Worm (Caenorhabditis elegans) whole organism, L2 larva: ENCODE measurements around the gene gpcp-2.

Source experiments
- ama-1 ChIP-seq: fragments of 150-350 bp; optimal IDR thresholded peaks from 2 replicates; lab custom pipeline; 2018; ENCODE audit warnings: inconsistent platforms
- ceh-82 ChIP-seq: fragments of 150-350 bp; optimal IDR thresholded peaks from 2 replicates; lab custom pipeline; 2014; ENCODE audit warnings: missing biosample characterization, missing genetic modification characterization
- dmd-4 ChIP-seq: sonication (generic microtip); optimal IDR thresholded peaks from 2 replicates; lab custom pipeline; 2017; ENCODE audit warnings: missing biosample characterization, missing genetic modification characterization
- fos-1 ChIP-seq: fragments of 150-350 bp; optimal IDR thresholded peaks from 2 replicates; lab custom pipeline; 2014; ENCODE audit warnings: missing biosample characterization, missing genetic modification characterization
- lin-11 ChIP-seq: fragments of 150-350 bp; sonication (generic microtip); optimal IDR thresholded peaks from 2 replicates; lab custom pipeline; 2014; ENCODE audit warnings: missing biosample characterization, missing genetic modification characterization, inconsistent platforms, mixed read lengths
- lin-39 ChIP-seq: fragments of 150-350 bp; optimal IDR thresholded peaks from 2 replicates; lab custom pipeline; 2014; ENCODE audit warnings: missing biosample characterization, missing genetic modification reagents, missing genetic modification characterization
- mab-5 ChIP-seq: fragments of 150-350 bp; optimal IDR thresholded peaks from 2 replicates; lab custom pipeline; 2014; ENCODE audit warnings: missing biosample characterization, missing genetic modification characterization
- mdl-1 ChIP-seq, 2 experiments: fragments of 150-350 bp in 1 of 2; sonication (generic microtip) in 1 of 2; optimal IDR thresholded peaks; 2 replicates each; lab custom pipeline; 2017; ENCODE audit warnings: missing biosample characterization in 2 of 2, missing genetic modification characterization in 2 of 2
- nhr-11 ChIP-seq: fragments of 150-350 bp; optimal IDR thresholded peaks from 2 replicates; lab custom pipeline; 2014; ENCODE audit warnings: missing biosample characterization, missing genetic modification characterization
- nhr-237 ChIP-seq: fragments of 150-350 bp; optimal IDR thresholded peaks from 2 replicates; lab custom pipeline; 2014; ENCODE audit warnings: missing biosample characterization, missing genetic modification characterization
- nhr-25 ChIP-seq: fragments of 150-350 bp; sonication (generic microtip); optimal IDR thresholded peaks from 3 replicates; lab custom pipeline; 2014; ENCODE audit warnings: missing biosample characterization, missing genetic modification characterization
- sma-3 ChIP-seq: sonication (generic microtip); optimal IDR thresholded peaks from 2 replicates; lab custom pipeline; 2016; ENCODE audit warnings: missing genetic modification reagents, missing genetic modification characterization, missing compliant biosample characterization
- unc-62 ChIP-seq: fragments of 150-350 bp; optimal IDR thresholded peaks from 2 replicates; lab custom pipeline; 2014; ENCODE audit warnings: missing biosample characterization, missing genetic modification reagents, missing genetic modification characterization
- ztf-11 ChIP-seq: sonication (generic microtip); optimal IDR thresholded peaks from 2 replicates; lab custom pipeline; 2017; ENCODE audit warnings: missing biosample characterization, missing genetic modification characterization

- no peak for TF ChIP-seq fos-1 (tag; lab: Kevin White, UChicago)
- no peak for TF ChIP-seq ceh-82
- TF ChIP-seq mab-5 (tag; lab: Kevin White, UChicago): no peak
- no peak for TF ChIP-seq lin-39 (tag; lab: Kevin White, UChicago)
- TF ChIP-seq ztf-11 (tag; lab: Kevin White, UChicago): no peak
- TF ChIP-seq nhr-237 (tag; lab: Kevin White, UChicago): no peak
- TF ChIP-seq mdl-1 (tag; optimal IDR thresholded peaks at IDR 0.05; lab: Kevin White, UChicago): no peak
- TF ChIP-seq unc-62 (GFP tag; lab: Kevin White, UChicago): no peak
- no peak for TF ChIP-seq dmd-4 (tag; lab: Kevin White, UChicago)
- no peak for TF ChIP-seq ama-1 (lab: Kevin White, UChicago)
- no peak for TF ChIP-seq nhr-11 (tag; lab: Kevin White, UChicago)
- TF ChIP-seq sma-3 (GFP tag; lab: Kevin White, UChicago): no peak
- no peak for TF ChIP-seq nhr-25 (tag; lab: Kevin White, UChicago)
- no peak for TF ChIP-seq lin-11 (tag; lab: Kevin White, UChicago)
Measured at ce11 chrII:8059532-8059931, 13.6 kb downstream of the gpcp-2 start.
